Fruit fly (Drosophila melanogaster): Measurements from ENCODE around the gene Ranbp21.

The Ranbp21 gene

dm6 chrX:19611226-19611625 is 40.8 kb downstream of the Ranbp21 start, which contains the start of the genes Shawn and Tyler:
Shawn (plus strand) TSS chrX:19611526.
Tyler (plus strand) TSS chrX:19611526.
- TF ChIP-seq CG8478 (optimal IDR thresholded peaks at IDR 0.05) (no peak), Dll (optimal IDR thresholded peaks at IDR 0.05) (no peak), psq (optimal IDR thresholded peaks at IDR 0.05) (no peak), usp (GFP tag; optimal IDR thresholded peaks at IDR 0.05) (no peak), pan (optimal IDR thresholded peaks at IDR 0.05) (no peak), EcR (GFP tag; optimal IDR thresholded peaks at IDR 0.05) (no peak)

- TF ChIP-seq CG8478 (optimal IDR thresholded peaks at IDR 0.05) = no peak
- no peak for TF ChIP-seq Dll (optimal IDR thresholded peaks at IDR 0.05)
- no peak for TF ChIP-seq EcR (GFP tag; optimal IDR thresholded peaks at IDR 0.05)
- TF ChIP-seq psq (optimal IDR thresholded peaks at IDR 0.05) = no peak
- no peak for TF ChIP-seq usp (GFP tag; optimal IDR thresholded peaks at IDR 0.05)
- no peak for TF ChIP-seq pan (optimal IDR thresholded peaks at IDR 0.05)
Observed at dm6 chrX:19608042-19608609, 43.9 kb downstream of the Ranbp21 start.

dm6 chrX:19606971-19607370 is 45.1 kb downstream of the Ranbp21 start:
- no peak for TF ChIP-seq usp (GFP tag; optimal IDR thresholded peaks at IDR 0.05)
- no peak for TF ChIP-seq Dll (optimal IDR thresholded peaks at IDR 0.05)
- TF ChIP-seq EcR (GFP tag; optimal IDR thresholded peaks at IDR 0.05) = no peak
- TF ChIP-seq pan (optimal IDR thresholded peaks at IDR 0.05) = no peak
- TF ChIP-seq CG8478 (optimal IDR thresholded peaks at IDR 0.05) = no peak
- no peak for TF ChIP-seq psq (optimal IDR thresholded peaks at IDR 0.05)

dm6 chrX:19606558-19606957 is 45.5 kb downstream of the Ranbp21 start:
- TF ChIP-seq psq (optimal IDR thresholded peaks at IDR 0.05) = no peak
- no peak for TF ChIP-seq usp (GFP tag; optimal IDR thresholded peaks at IDR 0.05)
- TF ChIP-seq EcR (GFP tag; optimal IDR thresholded peaks at IDR 0.05) = no peak
- no peak for TF ChIP-seq pan (optimal IDR thresholded peaks at IDR 0.05)
- TF ChIP-seq CG8478 (optimal IDR thresholded peaks at IDR 0.05) = no peak
- no peak for TF ChIP-seq Dll (optimal IDR thresholded peaks at IDR 0.05)

dm6 chrX:19605915-19606314 is 46.2 kb downstream of the Ranbp21 start:
- TF ChIP-seq EcR (GFP tag; optimal IDR thresholded peaks at IDR 0.05) (no peak), pan (optimal IDR thresholded peaks at IDR 0.05) (no peak), Dll (optimal IDR thresholded peaks at IDR 0.05) (no peak), CG8478 (optimal IDR thresholded peaks at IDR 0.05) (no peak), psq (optimal IDR thresholded peaks at IDR 0.05) (no peak), usp (GFP tag; optimal IDR thresholded peaks at IDR 0.05) (no peak)

dm6 chrX:19604997-19605396 is 47.1 kb downstream of the Ranbp21 start, which contains the start of gene CG14207:
CG14207 (plus strand) TSS chrX:19605199.
- TF ChIP-seq CG8478 (optimal IDR thresholded peaks at IDR 0.05) (no peak), Dll (optimal IDR thresholded peaks at IDR 0.05) (no peak), EcR (GFP tag; optimal IDR thresholded peaks at IDR 0.05) (no peak), usp (GFP tag; optimal IDR thresholded peaks at IDR 0.05) (no peak), psq (optimal IDR thresholded peaks at IDR 0.05) (no peak), pan (optimal IDR thresholded peaks at IDR 0.05) (no peak)

- no peak for TF ChIP-seq Dll (optimal IDR thresholded peaks at IDR 0.05)
- no peak for TF ChIP-seq pan (optimal IDR thresholded peaks at IDR 0.05)
- TF ChIP-seq CG8478 (optimal IDR thresholded peaks at IDR 0.05) = no peak
- TF ChIP-seq usp (GFP tag; optimal IDR thresholded peaks at IDR 0.05) = no peak
- no peak for TF ChIP-seq psq (optimal IDR thresholded peaks at IDR 0.05)
- no peak for TF ChIP-seq EcR (GFP tag; optimal IDR thresholded peaks at IDR 0.05)
Observed at dm6 chrX:19603953-19604352, 48.1 kb downstream of the Ranbp21 start.

- TF ChIP-seq EcR (GFP tag; optimal IDR thresholded peaks at IDR 0.05) (no peak), psq (optimal IDR thresholded peaks at IDR 0.05) (no peak), pan (optimal IDR thresholded peaks at IDR 0.05) (no peak), Dll (optimal IDR thresholded peaks at IDR 0.05) (no peak), CG8478 (optimal IDR thresholded peaks at IDR 0.05) (no peak), usp (GFP tag; optimal IDR thresholded peaks at IDR 0.05) (no peak)
Observed at dm6 chrX:19602483-19602882, 49.6 kb downstream of the Ranbp21 start.

- TF ChIP-seq usp (GFP tag; optimal IDR thresholded peaks at IDR 0.05) (no peak), EcR (GFP tag; optimal IDR thresholded peaks at IDR 0.05) (no peak), pan (optimal IDR thresholded peaks at IDR 0.05) (no peak), Dll (optimal IDR thresholded peaks at IDR 0.05) (no peak), CG8478 (optimal IDR thresholded peaks at IDR 0.05) (no peak), psq (optimal IDR thresholded peaks at IDR 0.05) (no peak)
Observed at dm6 chrX:19601644-19602043, 50.4 kb downstream of the Ranbp21 start, which contains the start of gene CG14220. CG14220 (minus strand) TSS chrX:19601851.

dm6 chrX:19598503-19598902 is 53.6 kb downstream of the Ranbp21 start:
- TF ChIP-seq CG8478 (optimal IDR thresholded peaks at IDR 0.05) (no peak), usp (GFP tag; optimal IDR thresholded peaks at IDR 0.05) (no peak), EcR (GFP tag; optimal IDR thresholded peaks at IDR 0.05) (no peak), Dll (optimal IDR thresholded peaks at IDR 0.05) (no peak), psq (optimal IDR thresholded peaks at IDR 0.05) (no peak), pan (optimal IDR thresholded peaks at IDR 0.05) (no peak)

dm6 chrX:19597684-19598363 is 54.2 kb downstream of the Ranbp21 start, which contains the start of gene RpS10b:
RpS10b (plus strand) TSS chrX:19598031.
- TF ChIP-seq psq (optimal IDR thresholded peaks at IDR 0.05) = no peak
